Worm (Caenorhabditis elegans) whole organism, L1 larva: Measurements from ENCODE around the gene C49F8.14.

ENCODE experiments used
- C16A3.4 ChIP-seq: fragments of 150-350 bp; optimal IDR thresholded peaks from 2 replicates; lab custom pipeline; 2014; ENCODE audit warnings: missing biosample characterization, missing genetic modification characterization
- aha-1 ChIP-seq: fragments of 150-350 bp; optimal IDR thresholded peaks from 2 replicates; lab custom pipeline; 2014; ENCODE audit warnings: missing biosample characterization, missing genetic modification characterization
- ceh-63 ChIP-seq: fragments of 200-800 bp; sonication (Bioruptor generic); optimal IDR thresholded peaks from 2 replicates; lab custom pipeline; 2018; ENCODE audit warnings: mild to moderate bottlenecking, missing genetic modification characterization, missing compliant biosample characterization
- ceh-82 ChIP-seq, 3 experiments: fragments of 150-350 bp in 1 of 3; sonication (generic microtip) in 2 of 3; optimal IDR thresholded peaks; 2 replicates each; lab custom pipeline; 2014 to 2017; ENCODE audit warnings: missing biosample characterization in 3 of 3, missing genetic modification characterization in 3 of 3
- ceh-88 ChIP-seq: fragments of 200-800 bp; sonication (Bioruptor generic); IDR thresholded peaks from 2 replicates; pipeline ENCODE4 v1.3.6; 2022; ENCODE audit warnings: missing genetic modification characterization, missing compliant biosample characterization
- ceh-90 ChIP-seq: sonication (generic microtip); optimal IDR thresholded peaks from 2 replicates; lab custom pipeline; 2016; ENCODE audit warnings: missing genetic modification characterization, missing compliant biosample characterization
- dpl-1 ChIP-seq, 3 experiments: fragments of 150-350 bp in 2 of 3; sonication (generic microtip) in 1 of 3; optimal IDR thresholded peaks; 2 replicates each; lab custom pipeline; 2014 to 2017; ENCODE audit warnings: missing biosample characterization in 3 of 3, missing genetic modification characterization in 3 of 3, missing genetic modification reagents in 3 of 3
- dsc-1 ChIP-seq: sonication (generic microtip); optimal IDR thresholded peaks from 2 replicates; lab custom pipeline; 2016; ENCODE audit warnings: mild to moderate bottlenecking, missing genetic modification characterization, missing compliant biosample characterization
- efl-1 ChIP-seq, 4 experiments: fragments of 150-350 bp; optimal IDR thresholded peaks in 3 of 4; peaks in 1 of 4; 1 replicate in 1 of 4; 2 replicates in 3 of 4; lab custom pipeline; 2014; ENCODE audit warnings: missing biosample characterization in 2 of 4, missing genetic modification characterization in 2 of 4, missing genetic modification reagents in 2 of 4
- elt-2 ChIP-seq: sonication (generic microtip); optimal IDR thresholded peaks from 2 replicates; lab custom pipeline; 2016; ENCODE audit warnings: missing genetic modification characterization, mild to moderate bottlenecking, inconsistent platforms, missing compliant biosample characterization, missing genetic modification reagents
- elt-3 ChIP-seq, 6 experiments: fragments of 150-350 bp in 1 of 6; sonication (generic microtip); optimal IDR thresholded peaks; 2 replicates each; lab custom pipeline; 2017 to 2018; ENCODE audit warnings: missing biosample characterization in 6 of 6, missing genetic modification characterization in 6 of 6, inconsistent platforms in 1 of 6
- ets-5 ChIP-seq: fragments of 200-800 bp; sonication (Bioruptor generic); IDR thresholded peaks from 2 replicates; pipeline ENCODE4 v1.3.6; 2022; ENCODE audit warnings: missing genetic modification characterization, missing compliant biosample characterization
- fkh-10 ChIP-seq: sonication (generic microtip); optimal IDR thresholded peaks from 2 replicates; lab custom pipeline; 2017; ENCODE audit warnings: missing biosample characterization, missing genetic modification reagents, missing genetic modification characterization
- hlh-4 ChIP-seq: sonication (generic microtip); optimal IDR thresholded peaks from 2 replicates; lab custom pipeline; 2016; ENCODE audit warnings: mild to moderate bottlenecking, missing genetic modification characterization, missing compliant biosample characterization
- hpl-2 ChIP-seq: fragments of 150-350 bp; optimal IDR thresholded peaks from 2 replicates; lab custom pipeline; 2014; ENCODE audit warnings: missing biosample characterization, missing genetic modification reagents, missing genetic modification characterization
- irx-1 ChIP-seq: sonication (generic microtip); optimal IDR thresholded peaks from 2 replicates; lab custom pipeline; 2016; ENCODE audit warnings: missing genetic modification characterization, missing compliant biosample characterization
- lin-13 ChIP-seq: fragments of 150-350 bp; optimal IDR thresholded peaks from 2 replicates; lab custom pipeline; 2014; ENCODE audit warnings: missing biosample characterization, missing genetic modification reagents, missing genetic modification characterization
- lin-15B ChIP-seq: fragments of 150-350 bp; sonication (generic microtip); optimal IDR thresholded peaks from 3 replicates; lab custom pipeline; 2014; ENCODE audit warnings: missing biosample characterization, missing genetic modification characterization
- lin-35 ChIP-seq, 2 experiments: fragments of 150-350 bp; optimal IDR thresholded peaks; 2 replicates each; lab custom pipeline; 2014; ENCODE audit warnings: missing biosample characterization in 2 of 2, missing genetic modification characterization in 2 of 2, missing genetic modification reagents in 2 of 2
- lir-3 ChIP-seq: sonication (generic microtip); optimal IDR thresholded peaks from 2 replicates; lab custom pipeline; 2016; ENCODE audit warnings: mild to moderate bottlenecking, missing genetic modification characterization, moderate library complexity, missing compliant biosample characterization; ENCODE audit not compliant: poor library complexity
- mab-9 ChIP-seq: fragments of 200-800 bp; sonication (Bioruptor generic); IDR thresholded peaks from 2 replicates; pipeline ENCODE4 v1.3.6; 2022; ENCODE audit warnings: missing genetic modification reagents, missing genetic modification characterization, missing compliant biosample characterization
- mdl-1 ChIP-seq, 2 experiments: fragments of 150-350 bp; optimal IDR thresholded peaks; 2 replicates each; lab custom pipeline; 2014 to 2017; ENCODE audit warnings: missing biosample characterization in 2 of 2, missing genetic modification characterization in 2 of 2, inconsistent platforms in 1 of 2
- mef-2 ChIP-seq: fragments of 150-350 bp; optimal IDR thresholded peaks from 2 replicates; lab custom pipeline; 2014; ENCODE audit warnings: missing biosample characterization, missing genetic modification characterization
- nhr-19 ChIP-seq: fragments of 200-800 bp; sonication (Bioruptor generic); conservative IDR thresholded peaks from 2 replicates; pipeline ENCODE4 v1.3.6; 2022; ENCODE audit warnings: missing genetic modification characterization, missing compliant biosample characterization
- nhr-20 ChIP-seq: sonication (generic microtip); optimal IDR thresholded peaks from 2 replicates; lab custom pipeline; 2016; ENCODE audit warnings: mild to moderate bottlenecking, missing genetic modification characterization, missing compliant biosample characterization
- nhr-47 ChIP-seq: sonication (generic microtip); optimal IDR thresholded peaks from 2 replicates; lab custom pipeline; 2016; ENCODE audit warnings: mild to moderate bottlenecking, missing genetic modification characterization, moderate library complexity, missing compliant biosample characterization
- nhr-71 ChIP-seq: sonication (generic microtip); optimal IDR thresholded peaks from 2 replicates; lab custom pipeline; 2016; ENCODE audit warnings: mild to moderate bottlenecking, missing genetic modification characterization, moderate library complexity, missing compliant biosample characterization
- nhr-77 ChIP-seq: fragments of 150-350 bp; optimal IDR thresholded peaks from 2 replicates; lab custom pipeline; 2014; ENCODE audit warnings: missing biosample characterization, missing genetic modification characterization
- nhr-84 ChIP-seq: sonication (generic microtip); optimal IDR thresholded peaks from 2 replicates; lab custom pipeline; 2017; ENCODE audit warnings: missing biosample characterization, missing genetic modification characterization
- nhr-85 ChIP-seq: sonication (generic microtip); peaks from one replicate; lab custom pipeline; 2016; ENCODE audit warnings: missing genetic modification characterization, inconsistent platforms, missing compliant biosample characterization
- nhr-90 ChIP-seq: sonication (generic microtip); optimal IDR thresholded peaks from 2 replicates; lab custom pipeline; 2016; ENCODE audit warnings: mild to moderate bottlenecking, missing genetic modification characterization, missing compliant biosample characterization; ENCODE audit not compliant: poor library complexity
- pag-3 ChIP-seq: sonication (generic microtip); optimal IDR thresholded peaks from 2 replicates; lab custom pipeline; 2017; ENCODE audit warnings: missing genetic modification characterization, mild to moderate bottlenecking, missing compliant biosample characterization, antibody characterized with exemption, borderline replicate concordance; ENCODE audit not compliant: insufficient read depth
- rnt-1 ChIP-seq: sonication (generic microtip); optimal IDR thresholded peaks from 2 replicates; lab custom pipeline; 2016; ENCODE audit warnings: mild to moderate bottlenecking, missing genetic modification characterization, moderate library complexity, missing compliant biosample characterization
- skn-1 ChIP-seq: fragments of 150-350 bp; optimal IDR thresholded peaks from 2 replicates; lab custom pipeline; 2014; ENCODE audit warnings: missing biosample characterization, missing genetic modification characterization
- snpc-4 ChIP-seq: fragments of 150-350 bp; optimal IDR thresholded peaks from 2 replicates; lab custom pipeline; 2014; ENCODE audit warnings: missing biosample characterization, missing genetic modification characterization
- snu-23 ChIP-seq: sonication (generic microtip); optimal IDR thresholded peaks from 2 replicates; lab custom pipeline; 2016; ENCODE audit warnings: missing genetic modification characterization, missing compliant biosample characterization
- sup-37 ChIP-seq: fragments of 200-800 bp; sonication (Bioruptor generic); optimal IDR thresholded peaks from 2 replicates; lab custom pipeline; 2018; ENCODE audit warnings: mild to moderate bottlenecking, missing genetic modification characterization, missing compliant biosample characterization
- swsn-7 ChIP-seq: sonication (generic microtip); optimal IDR thresholded peaks from 2 replicates; lab custom pipeline; 2016; ENCODE audit warnings: missing genetic modification characterization, missing compliant biosample characterization
- tbx-2 ChIP-seq: sonication (generic microtip); optimal IDR thresholded peaks from 2 replicates; lab custom pipeline; 2016; ENCODE audit warnings: missing genetic modification characterization, missing compliant biosample characterization
- unc-130 ChIP-seq: fragments of 150-350 bp; optimal IDR thresholded peaks from 2 replicates; lab custom pipeline; 2017; ENCODE audit warnings: missing biosample characterization, missing genetic modification characterization, inconsistent platforms
- unc-62 ChIP-seq: fragments of 150-350 bp; optimal IDR thresholded peaks from 2 replicates; lab custom pipeline; 2014; ENCODE audit warnings: missing biosample characterization, missing genetic modification reagents, missing genetic modification characterization
- unc-86 ChIP-seq: sonication (generic microtip); optimal IDR thresholded peaks from 2 replicates; lab custom pipeline; 2016; ENCODE audit warnings: missing genetic modification characterization, missing compliant biosample characterization
- unc-98 ChIP-seq: fragments of 200-800 bp; sonication (Bioruptor generic); IDR thresholded peaks from 2 replicates; pipeline ENCODE4 v1.3.6; 2022; ENCODE audit warnings: missing genetic modification characterization, missing compliant biosample characterization
- xbp-1 ChIP-seq: sonication (generic microtip); optimal IDR thresholded peaks from 2 replicates; lab custom pipeline; 2016; ENCODE audit warnings: missing genetic modification characterization, missing compliant biosample characterization

The C49F8.14 gene

DNA sequence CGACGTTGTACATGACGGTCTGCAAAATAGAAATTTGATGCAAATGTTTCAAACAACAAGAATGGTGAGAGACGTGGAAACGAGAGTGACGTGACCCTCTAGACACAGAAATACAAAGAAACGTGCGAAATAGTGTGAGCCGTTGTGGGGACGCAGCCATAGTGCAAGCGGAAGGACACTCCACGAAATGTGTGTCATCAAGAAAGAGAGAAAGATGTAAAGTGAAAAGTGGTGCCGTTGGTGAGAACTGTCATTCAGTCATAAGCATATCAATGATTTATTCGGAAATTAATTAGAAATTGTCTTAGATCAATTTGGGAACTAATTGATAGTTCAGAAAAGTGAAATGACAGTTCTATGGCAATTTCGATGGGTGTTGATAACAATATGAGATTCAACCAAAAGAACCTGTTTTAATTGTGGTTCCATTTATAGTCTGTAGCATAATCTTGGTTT, 43.2 kb upstream of the C49F8.14 start, which contains the start of gene C29F7.3 (continued):
- TF ChIP-seq nhr-71 (tag; lab: Kevin White, UChicago) = peak; percentile 10
- TF ChIP-seq nhr-47 (tag; lab: Kevin White, UChicago) = peak; percentile 7
- TF ChIP-seq unc-130 = no peak
- no peak for TF ChIP-seq mab-9 (GFP tag; lab: Robert Waterston, UW)
- no peak for TF ChIP-seq aha-1
- TF ChIP-seq lin-35 (GFP tag; optimal IDR thresholded peaks at IDR 0.05; lab: Kevin White, UChicago) = peak in 1 of 2 experiments; percentile 17
- TF ChIP-seq rnt-1 (tag; lab: Kevin White, UChicago) = peak; percentile 23
- TF ChIP-seq nhr-77 = no peak
- TF ChIP-seq mef-2 (tag; lab: Kevin White, UChicago) = no peak
- no peak for TF ChIP-seq unc-98 (GFP tag; lab: Robert Waterston, UW)
- no peak for TF ChIP-seq lin-13 (GFP tag; lab: Kevin White, UChicago)
- TF ChIP-seq elt-3 (tag; optimal IDR thresholded peaks at IDR 0.05; lab: Kevin White, UChicago) = peak in 1 of 6 experiments; percentile 27
- TF ChIP-seq unc-86 = no peak

DNA sequence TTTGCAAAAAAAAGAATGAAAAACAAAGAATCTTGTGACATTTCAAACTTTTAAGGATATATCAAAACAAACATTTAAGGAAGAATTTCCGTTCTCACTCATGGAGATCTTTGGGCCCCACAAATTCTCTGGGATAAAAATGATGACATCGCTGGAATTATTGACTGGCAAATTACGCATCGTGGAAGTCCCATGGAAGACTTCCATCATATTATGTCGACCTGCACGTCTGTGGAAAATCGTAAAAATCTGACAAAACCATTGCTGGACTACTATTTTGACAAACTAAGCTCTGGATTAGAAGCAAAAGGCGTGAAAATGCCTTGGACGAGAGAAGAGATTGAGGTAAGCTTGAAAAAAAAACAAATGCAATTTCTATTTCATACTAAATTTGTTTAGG, 40.7 kb upstream of the C49F8.14 start:
- TF ChIP-seq ceh-88 (GFP tag; lab: Robert Waterston, UW) (no peak), nhr-85 (tag; lab: Kevin White, UChicago) (peak; percentile 32)

DNA sequence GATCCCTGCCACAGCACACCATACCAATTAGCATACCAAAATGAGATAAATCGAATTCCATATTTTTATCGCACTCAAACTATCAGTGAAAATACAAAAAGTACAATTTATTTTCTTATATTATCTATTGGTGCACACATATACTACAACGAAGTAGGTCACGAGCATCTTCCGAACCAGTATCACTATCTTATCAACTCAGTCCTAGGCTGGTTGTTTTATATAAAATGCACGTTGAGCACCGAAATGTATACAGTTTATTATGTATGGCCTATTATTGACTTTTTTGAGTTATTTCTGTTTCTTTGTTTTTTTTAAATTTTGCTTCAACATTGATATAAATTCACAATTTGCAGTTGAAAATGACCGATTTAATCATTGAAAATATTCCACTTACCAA, 39.0 kb upstream of the C49F8.14 start, which contains the start of gene C29F7.2:
Gene C29F7.2, plus strand, starts transcription at position 357 of the 400 bp plus-strand sequence.
- TF ChIP-seq nhr-20 (tag; lab: Kevin White, UChicago) = peak; percentile 43
- TF ChIP-seq elt-2 (tag; lab: Kevin White, UChicago) = peak; percentile 94
- TF ChIP-seq hpl-2 = no peak
- no peak for TF ChIP-seq hlh-4 (tag; lab: Kevin White, UChicago)
- TF ChIP-seq efl-1 (optimal IDR thresholded peaks at IDR 0.05; lab: Kevin White, UChicago) = no peak
- peak in 1 of 2 experiments; percentile 65 for TF ChIP-seq efl-1 (GFP tag; optimal IDR thresholded peaks at IDR 0.05 in 1 of 2; lab: Kevin White, UChicago)
- no peak for TF ChIP-seq fkh-10 (GFP tag; lab: Kevin White, UChicago)
- peak in 1 of 2 experiments; percentile 35 for TF ChIP-seq lin-35 (GFP tag; optimal IDR thresholded peaks at IDR 0.05; lab: Kevin White, UChicago)
- peak; percentile 19 for TF ChIP-seq nhr-71 (tag; lab: Kevin White, UChicago)
- no peak for TF ChIP-seq nhr-84
- TF ChIP-seq lin-15B (tag; lab: Kevin White, UChicago) = no peak

DNA sequence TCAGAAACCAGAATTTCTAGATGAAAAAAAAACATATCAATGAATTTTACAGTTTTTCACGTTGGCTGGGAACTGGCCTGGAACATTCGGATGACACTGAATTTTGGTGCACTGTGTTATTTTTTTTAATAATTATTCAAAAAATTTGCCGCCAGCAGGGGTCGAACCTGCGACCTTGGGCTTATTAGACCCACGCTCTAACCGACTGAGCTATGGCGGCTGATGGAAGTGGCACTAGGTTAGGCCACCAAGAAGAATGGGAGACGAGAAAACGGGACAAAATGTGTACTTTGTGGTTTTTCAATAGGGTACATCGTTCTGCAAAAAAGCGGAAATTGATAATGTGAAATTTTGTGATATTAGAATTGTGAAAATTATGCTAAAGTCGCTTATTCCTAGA, 38.2 kb upstream of the C49F8.14 start:
- TF ChIP-seq nhr-85 (tag; lab: Kevin White, UChicago) = no peak
- TF ChIP-seq nhr-77 = no peak
- TF ChIP-seq hpl-2 = no peak
- TF ChIP-seq irx-1 (tag; lab: Kevin White, UChicago) = peak; percentile 13
- peak; percentile 6 for TF ChIP-seq skn-1 (tag; lab: Kevin White, UChicago)
- TF ChIP-seq swsn-7 = peak; percentile 21
- TF ChIP-seq C16A3.4 (tag; lab: Kevin White, UChicago) = peak; percentile 5
- TF ChIP-seq nhr-90 (tag; lab: Kevin White, UChicago) = peak; percentile 44
- no peak for TF ChIP-seq mab-9 (GFP tag; lab: Robert Waterston, UW)
- peak; percentile 53 for TF ChIP-seq snu-23 (GFP tag; lab: Kevin White, UChicago)
- TF ChIP-seq ceh-63 = no peak
- peak; percentile 20 for TF ChIP-seq xbp-1 (tag; lab: Kevin White, UChicago)
- no peak for TF ChIP-seq ceh-90 (tag; lab: Kevin White, UChicago)
- TF ChIP-seq mdl-1 (tag; optimal IDR thresholded peaks at IDR 0.05; lab: Kevin White, UChicago) = peak in 1 of 2 experiments; percentile 14
- no peak for TF ChIP-seq sup-37
- TF ChIP-seq ets-5 (GFP tag; lab: Robert Waterston, UW) = no peak
- TF ChIP-seq snpc-4 (tag; lab: Kevin White, UChicago) = no peak
- no peak for TF ChIP-seq unc-98 (GFP tag; lab: Robert Waterston, UW)
- TF ChIP-seq rnt-1 (tag; lab: Kevin White, UChicago) = peak; percentile 35
- TF ChIP-seq elt-2 (tag; lab: Kevin White, UChicago) = peak; percentile 2
- TF ChIP-seq nhr-20 (tag; lab: Kevin White, UChicago) = peak; percentile 56
- no peak for TF ChIP-seq unc-62 (GFP tag; lab: Kevin White, UChicago)
- TF ChIP-seq tbx-2 = peak; percentile 10
- peak; percentile 54 for TF ChIP-seq dsc-1 (tag; lab: Kevin White, UChicago)
- peak; percentile 10 for TF ChIP-seq lir-3 (tag; lab: Kevin White, UChicago)
- peak in 1 of 3 experiments; percentile 27 for TF ChIP-seq ceh-82 (tag; optimal IDR thresholded peaks at IDR 0.05; lab: Kevin White, UChicago)
- peak; percentile 45 for TF ChIP-seq nhr-47 (tag; lab: Kevin White, UChicago)
- TF ChIP-seq nhr-19 (GFP tag; lab: Robert Waterston, UW) = peak; percentile 51
- no peak for TF ChIP-seq pag-3 (tag; lab: Kevin White, UChicago)
- no peak for TF ChIP-seq dpl-1 (GFP tag; optimal IDR thresholded peaks at IDR 0.05; lab: Kevin White, UChicago)
- TF ChIP-seq lin-35 (GFP tag; optimal IDR thresholded peaks at IDR 0.05; lab: Kevin White, UChicago) = peak in 1 of 2 experiments; percentile 43
